Fruit fly (Drosophila melanogaster) whole organism, embryonic: Measurements from ENCODE around the gene Snr1.

Experiments used
- Abd-B ChIP-seq: fragments of 200-800 bp; sonication (Bioruptor generic); optimal IDR thresholded peaks from 2 replicates; lab custom pipeline; 2018; ENCODE audit warnings: missing biosample characterization, mild to moderate bottlenecking, missing genetic modification characterization, moderate library complexity
- Ada2b ChIP-seq: fragments of 200-800 bp; sonication (Bioruptor generic); IDR thresholded peaks from 2 replicates; pipeline ENCODE4 v1.3.6; 2022; ENCODE audit warnings: missing biosample characterization, missing genetic modification characterization
- B-H2 ChIP-seq: fragments of 200-800 bp; sonication (Bioruptor generic); optimal IDR thresholded peaks from 2 replicates; lab custom pipeline; 2018; ENCODE audit warnings: missing biosample characterization, mild to moderate bottlenecking, missing genetic modification characterization
- BEAF-32 ChIP-seq: fragments of 200-800 bp; sonication (Bioruptor generic); optimal IDR thresholded peaks from 3 replicates; lab custom pipeline; 2017; ENCODE audit warnings: missing biosample characterization, missing genetic modification characterization, mild to moderate bottlenecking, moderate library complexity, missing genetic modification reagents
- CG10543 ChIP-seq: fragments of 200-800 bp; sonication (Bioruptor generic); optimal IDR thresholded peaks from 3 replicates; lab custom pipeline; 2017; ENCODE audit warnings: missing biosample characterization, mild to moderate bottlenecking, missing genetic modification characterization, moderate library complexity
- CG11695 ChIP-seq: fragments of 200-800 bp; sonication (Bioruptor generic); IDR thresholded peaks from 3 replicates; pipeline ENCODE4 v1.3.6; 2022; ENCODE audit warnings: missing biosample characterization, missing genetic modification characterization
- CG12155 ChIP-seq: fragments of 200-800 bp; sonication (Bioruptor generic); optimal IDR thresholded peaks from 3 replicates; lab custom pipeline; 2016; ENCODE audit warnings: missing biosample characterization, missing genetic modification characterization
- CG12391 ChIP-seq: fragments of 200-800 bp; sonication (Bioruptor generic); optimal IDR thresholded peaks from 3 replicates; lab custom pipeline; 2018; ENCODE audit warnings: missing biosample characterization, mild to moderate bottlenecking, missing genetic modification characterization, moderate library complexity
- CG13424 ChIP-seq: fragments of 200-800 bp; sonication (Bioruptor generic); optimal IDR thresholded peaks from 2 replicates; lab custom pipeline; 2019; ENCODE audit warnings: missing biosample characterization, mild to moderate bottlenecking, missing genetic modification characterization, moderate library complexity
- CG13775 ChIP-seq: fragments of 200-800 bp; sonication (Bioruptor generic); optimal IDR thresholded peaks from 3 replicates; lab custom pipeline; 2017; ENCODE audit warnings: missing biosample characterization, mild to moderate bottlenecking, missing genetic modification characterization
- CG15073 ChIP-seq: fragments of 200-800 bp; sonication (Bioruptor generic); optimal IDR thresholded peaks from 2 replicates; lab custom pipeline; 2016; ENCODE audit warnings: missing biosample characterization, missing genetic modification characterization
- CG18262 ChIP-seq: fragments of 200-800 bp; optimal IDR thresholded peaks from 3 replicates; lab custom pipeline; 2019; ENCODE audit warnings: missing biosample characterization, mild to moderate bottlenecking, missing genetic modification characterization, moderate library complexity
- CG30431 ChIP-seq: fragments of 200-800 bp; sonication (Bioruptor generic); optimal IDR thresholded peaks from 2 replicates; lab custom pipeline; 2017; ENCODE audit warnings: missing biosample characterization, missing genetic modification characterization
- CG33213 ChIP-seq: fragments of 200-800 bp; sonication (Bioruptor generic); optimal IDR thresholded peaks from 3 replicates; lab custom pipeline; 2016; ENCODE audit warnings: missing biosample characterization, missing genetic modification characterization
- CG33557 ChIP-seq: fragments of 200-800 bp; sonication (Bioruptor generic); optimal IDR thresholded peaks from 2 replicates; lab custom pipeline; 2019; ENCODE audit warnings: missing biosample characterization, mild to moderate bottlenecking, missing genetic modification characterization, moderate library complexity
- CG5245 ChIP-seq: fragments of 200-800 bp; sonication (Bioruptor generic); optimal IDR thresholded peaks from 3 replicates; lab custom pipeline; 2016; ENCODE audit warnings: missing biosample characterization, missing genetic modification characterization
- CG6272 ChIP-seq: fragments of 200-800 bp; sonication (Bioruptor generic); IDR thresholded peaks from 2 replicates; pipeline ENCODE4 v1.3.6; 2022; ENCODE audit warnings: missing biosample characterization, missing genetic modification characterization
- CG7271 ChIP-seq: fragments of 200-800 bp; sonication (Bioruptor generic); optimal IDR thresholded peaks from 2 replicates; lab custom pipeline; 2018; ENCODE audit warnings: missing biosample characterization, mild to moderate bottlenecking, missing genetic modification characterization, moderate library complexity
- Dad ChIP-seq: fragments of 200-800 bp; sonication (Bioruptor generic); optimal IDR thresholded peaks from 3 replicates; lab custom pipeline; 2016; ENCODE audit warnings: missing biosample characterization, missing genetic modification characterization
- Dfd ChIP-seq, 2 experiments: fragments of >200 bp; optimal IDR thresholded peaks; 2 replicates each; lab custom pipeline; 2017; ENCODE audit warnings: missing biosample characterization in 2 of 2, missing genetic modification characterization in 2 of 2
- Dip3 ChIP-seq: fragments of 200-800 bp; sonication (Bioruptor generic); optimal IDR thresholded peaks from 3 replicates; lab custom pipeline; 2016; ENCODE audit warnings: missing biosample characterization, missing genetic modification characterization
- Dref ChIP-seq: fragments of 200-800 bp; sonication (Bioruptor generic); IDR thresholded peaks from 2 replicates; pipeline ENCODE4 v1.3.6; 2022; ENCODE audit warnings: missing biosample characterization, missing genetic modification characterization
- H15 ChIP-seq: fragments of 200-800 bp; sonication (Bioruptor generic); IDR thresholded peaks from 3 replicates; pipeline ENCODE4 v1.3.6; 2022; ENCODE audit warnings: missing biosample characterization, missing genetic modification characterization
- HLHmδ ChIP-seq: fragments of 200-800 bp; sonication (Bioruptor generic); optimal IDR thresholded peaks from 2 replicates; lab custom pipeline; 2018; ENCODE audit warnings: missing biosample characterization, mild to moderate bottlenecking, missing genetic modification characterization, moderate library complexity
- Hr51 ChIP-seq, 2 experiments: fragments of 200-800 bp; sonication (Bioruptor generic); optimal IDR thresholded peaks; 2 replicates in 1 of 2; 3 replicates in 1 of 2; lab custom pipeline; 2016 to 2018; ENCODE audit warnings: missing biosample characterization in 2 of 2, missing genetic modification characterization in 2 of 2, mild to moderate bottlenecking in 1 of 2, moderate library complexity in 1 of 2
- Kr ChIP-seq: fragments of 200-800 bp; sonication (Bioruptor generic); optimal IDR thresholded peaks from 2 replicates; lab custom pipeline; 2017; ENCODE audit warnings: missing biosample characterization, mild to moderate bottlenecking, missing genetic modification characterization
- Stat92E ChIP-seq, 3 experiments: fragments of >200 bp in 2 of 3; fragments of 200-800 bp in 1 of 3; sonication (Bioruptor generic) in 1 of 3; optimal IDR thresholded peaks; 2 replicates each; lab custom pipeline; 2017 to 2019; ENCODE audit warnings: missing biosample characterization in 3 of 3, missing genetic modification characterization in 3 of 3, mild to moderate bottlenecking in 1 of 3, moderate library complexity in 1 of 3
- Vsx1 ChIP-seq: fragments of 200-800 bp; sonication (Bioruptor generic); optimal IDR thresholded peaks from 2 replicates; lab custom pipeline; 2017; ENCODE audit warnings: missing biosample characterization, mild to moderate bottlenecking, missing genetic modification characterization, missing genetic modification reagents
- Xbp1 ChIP-seq: fragments of 200-800 bp; sonication (Bioruptor generic); optimal IDR thresholded peaks from 3 replicates; lab custom pipeline; 2016; ENCODE audit warnings: missing biosample characterization, mild to moderate bottlenecking, missing genetic modification characterization
- Xrp1 ChIP-seq: fragments of 200-800 bp; sonication (Bioruptor generic); IDR thresholded peaks from 2 replicates; pipeline ENCODE4 v1.3.6; 2022; ENCODE audit warnings: missing biosample characterization, missing genetic modification characterization
- bab2 ChIP-seq: fragments of 200-800 bp; sonication (Bioruptor generic); optimal IDR thresholded peaks from 2 replicates; lab custom pipeline; 2016; ENCODE audit warnings: missing biosample characterization, missing genetic modification characterization
- bbx ChIP-seq: fragments of 200-800 bp; sonication (Bioruptor generic); IDR thresholded peaks from 2 replicates; pipeline ENCODE4 v1.3.6; 2022; ENCODE audit warnings: missing biosample characterization, missing genetic modification characterization; ENCODE audit not compliant: partially characterized antibody
- br ChIP-seq: fragments of >200 bp; optimal IDR thresholded peaks from 2 replicates; lab custom pipeline; 2017
- chn ChIP-seq: fragments of 200-800 bp; sonication (Bioruptor generic); optimal IDR thresholded peaks from 2 replicates; lab custom pipeline; 2016; ENCODE audit warnings: missing biosample characterization, missing genetic modification characterization
- dysf ChIP-seq: fragments of 200-800 bp; sonication (Bioruptor generic); IDR thresholded peaks from 3 replicates; pipeline ENCODE4 v1.3.6; 2022; ENCODE audit warnings: missing biosample characterization, missing genetic modification characterization
- ems ChIP-seq: fragments of 200-800 bp; sonication (Bioruptor generic); optimal IDR thresholded peaks from 3 replicates; lab custom pipeline; 2016; ENCODE audit warnings: missing biosample characterization, missing genetic modification characterization
- h ChIP-seq: fragments of >200 bp; optimal IDR thresholded peaks from 2 replicates; lab custom pipeline; 2017
- mirr ChIP-seq: fragments of 200-800 bp; sonication (Bioruptor generic); optimal IDR thresholded peaks from 3 replicates; lab custom pipeline; 2018; ENCODE audit warnings: missing biosample characterization, mild to moderate bottlenecking, missing genetic modification characterization
- otp ChIP-seq: fragments of 200-800 bp; sonication (Bioruptor generic); IDR thresholded peaks from 3 replicates; pipeline ENCODE4, ENCODE4 v1.3.6; 2022; ENCODE audit warnings: missing biosample characterization, missing genetic modification characterization
- pho ChIP-seq: fragments of 200-800 bp; sonication (Bioruptor generic); optimal IDR thresholded peaks from 2 replicates; lab custom pipeline; 2016; ENCODE audit warnings: missing biosample characterization, missing genetic modification characterization
- pzg ChIP-seq: fragments of 200-800 bp; sonication (Bioruptor generic); optimal IDR thresholded peaks from 3 replicates; lab custom pipeline; 2018; ENCODE audit warnings: missing biosample characterization, mild to moderate bottlenecking, missing genetic modification characterization, moderate library complexity
- repo ChIP-seq: fragments of 200-800 bp; sonication (Bioruptor generic); optimal IDR thresholded peaks from 2 replicates; lab custom pipeline; 2016; ENCODE audit warnings: missing biosample characterization, missing genetic modification characterization
- sens ChIP-seq: fragments of 200-800 bp; sonication (Bioruptor generic); peaks from one replicate; lab custom pipeline; 2016; ENCODE audit warnings: missing biosample characterization, missing genetic modification characterization
- seq ChIP-seq: fragments of 200-800 bp; sonication (Bioruptor generic); IDR thresholded peaks from 2 replicates; pipeline ENCODE4 v1.3.6; 2022; ENCODE audit warnings: missing biosample characterization, missing genetic modification characterization
- sr ChIP-seq: fragments of 200-800 bp; sonication (Bioruptor generic); IDR thresholded peaks from 3 replicates; pipeline ENCODE4 v1.3.6; 2022; ENCODE audit warnings: missing biosample characterization, missing genetic modification characterization
- stwl ChIP-seq: fragments of 200-800 bp; sonication (Bioruptor generic); optimal IDR thresholded peaks from 3 replicates; lab custom pipeline; 2018; ENCODE audit warnings: missing biosample characterization, mild to moderate bottlenecking, missing genetic modification characterization, moderate library complexity
- tgo ChIP-seq: fragments of 200-800 bp; sonication (Bioruptor generic); IDR thresholded peaks from 3 replicates; pipeline ENCODE4 v1.3.6; 2022; ENCODE audit warnings: missing biosample characterization, missing genetic modification characterization
- toy ChIP-seq: fragments of 200-800 bp; sonication (Bioruptor generic); IDR thresholded peaks from 2 replicates; pipeline ENCODE4 v1.3.6; 2022; ENCODE audit warnings: missing biosample characterization, missing genetic modification characterization
- vvl ChIP-seq: fragments of 200-800 bp; sonication (Bioruptor generic); IDR thresholded peaks from 2 replicates; pipeline ENCODE4 v1.3.6; 2022; ENCODE audit warnings: missing biosample characterization, missing genetic modification characterization
- wek ChIP-seq: fragments of 200-800 bp; sonication (Bioruptor generic); optimal IDR thresholded peaks from 3 replicates; lab custom pipeline; 2018; ENCODE audit warnings: missing biosample characterization, mild to moderate bottlenecking, missing genetic modification characterization, moderate library complexity
- zen2 ChIP-seq: fragments of 200-800 bp; sonication (Bioruptor generic); IDR thresholded peaks from 3 replicates; pipeline ENCODE4 v1.3.6; 2022; ENCODE audit warnings: missing biosample characterization, missing genetic modification characterization; ENCODE audit not compliant: partially characterized antibody

Snr1 gene

DNA sequence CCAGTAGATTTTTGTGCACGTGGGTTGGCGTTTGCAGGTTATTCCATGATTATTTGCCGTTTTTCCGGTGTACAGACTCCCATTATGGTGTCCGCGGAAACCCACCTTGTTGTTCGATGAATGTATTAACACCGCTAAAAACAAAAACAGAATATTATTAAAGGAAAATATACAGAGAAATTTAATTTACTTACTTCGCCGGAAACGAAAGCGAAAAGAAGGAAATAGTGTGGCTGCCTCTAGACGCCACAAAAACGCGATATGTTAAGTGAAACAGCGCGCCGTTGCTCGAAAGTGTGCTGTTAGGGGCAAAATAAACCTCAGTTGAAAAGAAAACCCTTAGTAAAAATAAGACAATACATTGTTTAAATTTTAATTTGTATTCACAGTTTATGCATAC lies 3.9 kb upstream of the Snr1 start, which contains the start of gene RpL35A (continued):
- TF ChIP-seq otp (GFP tag; lab: Robert Waterston, UW) (peak; percentile 74; the same call in 1 of the 3 replicates), dysf (no peak; the same call in 2 of the 3 replicates), CG6272 (no peak), CG30431 (peak; percentile 21), seq (peak; percentile 63; the same call in 1 of the 2 replicates), BEAF-32 (GFP tag; lab: Kevin White, UChicago) (peak; percentile 34), zen2 (GFP tag; lab: Robert Waterston, UW) (no peak), Hr51 (GFP tag; optimal IDR thresholded peaks at IDR 0.05; lab: Kevin White, UChicago) (peak; percentile 63), bbx (GFP tag; lab: Robert Waterston, UW) (no peak), Stat92E (GFP tag; optimal IDR thresholded peaks at IDR 0.05; lab: Kevin White, UChicago) (peak in 1 of 3 experiments; percentile 49), br (lab: Kevin White, UChicago) (no peak), repo (GFP tag; lab: Kevin White, UChicago) (peak; percentile 35), B-H2 (peak; percentile 89), sens (GFP tag; lab: Kevin White, UChicago) (peak; percentile 94), CG10543 (GFP tag; lab: Kevin White, UChicago) (peak; percentile 80), CG13424 (tag; lab: Kevin White, UChicago) (peak; percentile 36), toy (no peak), CG12391 (peak; percentile 70), Abd-B (GFP tag; lab: Kevin White, UChicago) (no peak), Dref (GFP tag; lab: Robert Waterston, UW) (peak; percentile 40), bab2 (GFP tag; lab: Kevin White, UChicago) (no peak), stwl (tag; lab: Kevin White, UChicago) (peak; percentile 41), Kr (GFP tag; lab: Kevin White, UChicago) (peak; percentile 72), tgo (no peak; the same call in 2 of the 3 replicates), chn (GFP tag; lab: Kevin White, UChicago) (peak; percentile 22), Dip3 (GFP tag; lab: Kevin White, UChicago) (peak; percentile 33), CG33557 (GFP tag; lab: Kevin White, UChicago) (peak; percentile 62), ems (GFP tag; lab: Kevin White, UChicago) (peak; percentile 67), sr (GFP tag; lab: Robert Waterston, UW) (peak; percentile 74; the same call in 2 of the 3 replicates), Vsx1 (GFP tag; lab: Kevin White, UChicago) (no peak), wek (GFP tag; lab: Kevin White, UChicago) (peak; percentile 99), CG12155 (GFP tag; lab: Kevin White, UChicago) (no peak), Xbp1 (GFP tag; lab: Kevin White, UChicago) (peak; percentile 51), Dfd (GFP tag; optimal IDR thresholded peaks at IDR 0.05; lab: Kevin White, UChicago) (no peak), CG11695 (GFP tag; lab: Robert Waterston, UW) (0 out of 3 replicates have a peak, but pooled peaks have one; percentile 35), HLHmδ (GFP tag; lab: Kevin White, UChicago) (peak; percentile 89), CG7271 (tag; lab: Kevin White, UChicago) (peak; percentile 92), CG15073 (GFP tag; lab: Kevin White, UChicago) (no peak), mirr (GFP tag; lab: Kevin White, UChicago) (peak; percentile 87), CG33213 (GFP tag; lab: Kevin White, UChicago) (peak; percentile 89), Dad (GFP tag; lab: Kevin White, UChicago) (peak; percentile 81), H15 (0 out of 3 replicates have a peak, but pooled peaks have one; percentile 9), Ada2b (GFP tag; lab: Robert Waterston, UW) (no peak), CG13775 (GFP tag; lab: Kevin White, UChicago) (peak; percentile 79), pzg (GFP tag; lab: Kevin White, UChicago) (peak; percentile 80), CG5245 (peak; percentile 26), vvl (peak; percentile 69), h (no peak), CG18262 (tag; lab: Kevin White, UChicago) (peak; percentile 58), pho (GFP tag; lab: Kevin White, UChicago) (peak; percentile 33), Xrp1 (GFP tag; lab: Robert Waterston, UW) (no peak; the same call in 1 of the 2 replicates)
